Worm (Caenorhabditis elegans) whole organism, L1 larva: ENCODE data around the gene maoc-1.

Source experiments
- C16A3.4 ChIP-seq: fragments of 150-350 bp; optimal IDR thresholded peaks from 2 replicates; lab custom pipeline; 2014; ENCODE audit warnings: missing biosample characterization, missing genetic modification characterization
- C34B4.2 ChIP-seq: sonication (generic microtip); optimal IDR thresholded peaks from 2 replicates; lab custom pipeline; 2017; ENCODE audit warnings: mild to moderate bottlenecking, missing genetic modification characterization, missing compliant biosample characterization
- Y116A8C.19 ChIP-seq: sonication (generic microtip); optimal IDR thresholded peaks from 2 replicates; lab custom pipeline; 2016; ENCODE audit warnings: missing compliant biosample characterization, missing genetic modification characterization, borderline replicate concordance
- aha-1 ChIP-seq: fragments of 150-350 bp; optimal IDR thresholded peaks from 2 replicates; lab custom pipeline; 2014; ENCODE audit warnings: missing biosample characterization, missing genetic modification characterization
- alr-1 ChIP-seq: fragments of 200-800 bp; sonication (Bioruptor generic); optimal IDR thresholded peaks from 2 replicates; lab custom pipeline; 2018; ENCODE audit warnings: borderline replicate concordance, mild to moderate bottlenecking, missing genetic modification characterization, missing compliant biosample characterization
- blmp-1 ChIP-seq: fragments of 150-350 bp; optimal IDR thresholded peaks from 2 replicates; lab custom pipeline; 2014; ENCODE audit warnings: missing biosample characterization, missing genetic modification characterization
- ceh-63 ChIP-seq: fragments of 200-800 bp; sonication (Bioruptor generic); optimal IDR thresholded peaks from 2 replicates; lab custom pipeline; 2018; ENCODE audit warnings: mild to moderate bottlenecking, missing genetic modification characterization, missing compliant biosample characterization
- ceh-8 ChIP-seq: fragments of 200-800 bp; sonication (Bioruptor generic); optimal IDR thresholded peaks from 2 replicates; lab custom pipeline; 2018; ENCODE audit warnings: mild to moderate bottlenecking, missing genetic modification characterization, moderate library complexity, missing compliant biosample characterization
- ceh-82 ChIP-seq, 3 experiments: fragments of 150-350 bp in 1 of 3; sonication (generic microtip) in 2 of 3; optimal IDR thresholded peaks; 2 replicates each; lab custom pipeline; 2014 to 2017; ENCODE audit warnings: missing biosample characterization in 3 of 3, missing genetic modification characterization in 3 of 3
- ceh-88 ChIP-seq: fragments of 200-800 bp; sonication (Bioruptor generic); IDR thresholded peaks from 2 replicates; pipeline ENCODE4 v1.3.6; 2022; ENCODE audit warnings: missing genetic modification characterization, missing compliant biosample characterization
- ceh-90 ChIP-seq: sonication (generic microtip); optimal IDR thresholded peaks from 2 replicates; lab custom pipeline; 2016; ENCODE audit warnings: missing genetic modification characterization, missing compliant biosample characterization
- dpl-1 ChIP-seq, 3 experiments: fragments of 150-350 bp in 2 of 3; sonication (generic microtip) in 1 of 3; optimal IDR thresholded peaks; 2 replicates each; lab custom pipeline; 2014 to 2017; ENCODE audit warnings: missing biosample characterization in 3 of 3, missing genetic modification characterization in 3 of 3, missing genetic modification reagents in 3 of 3
- egl-13 ChIP-seq: sonication (generic microtip); optimal IDR thresholded peaks from 2 replicates; lab custom pipeline; 2016; ENCODE audit warnings: missing genotype, missing genetic modification reagents, missing genetic modification characterization, missing compliant biosample characterization
- elt-3 ChIP-seq, 6 experiments: fragments of 150-350 bp in 1 of 6; sonication (generic microtip); optimal IDR thresholded peaks; 2 replicates each; lab custom pipeline; 2017 to 2018; ENCODE audit warnings: missing biosample characterization in 6 of 6, missing genetic modification characterization in 6 of 6, inconsistent platforms in 1 of 6
- ets-5 ChIP-seq: fragments of 200-800 bp; sonication (Bioruptor generic); IDR thresholded peaks from 2 replicates; pipeline ENCODE4 v1.3.6; 2022; ENCODE audit warnings: missing genetic modification characterization, missing compliant biosample characterization
- fkh-10 ChIP-seq: sonication (generic microtip); optimal IDR thresholded peaks from 2 replicates; lab custom pipeline; 2017; ENCODE audit warnings: missing biosample characterization, missing genetic modification reagents, missing genetic modification characterization
- fkh-4 ChIP-seq: sonication (generic microtip); optimal IDR thresholded peaks from 2 replicates; lab custom pipeline; 2016; ENCODE audit warnings: missing compliant biosample characterization, missing genetic modification characterization, borderline replicate concordance
- fos-1 ChIP-seq: fragments of 150-350 bp; optimal IDR thresholded peaks from 2 replicates; lab custom pipeline; 2014; ENCODE audit warnings: missing biosample characterization, missing genetic modification characterization
- hlh-4 ChIP-seq: sonication (generic microtip); optimal IDR thresholded peaks from 2 replicates; lab custom pipeline; 2016; ENCODE audit warnings: mild to moderate bottlenecking, missing genetic modification characterization, missing compliant biosample characterization
- isw-1 ChIP-seq: fragments of 200-800 bp; sonication (Bioruptor generic); IDR thresholded peaks from 2 replicates; pipeline ENCODE4 v1.3.6; 2022; ENCODE audit warnings: missing genetic modification characterization, missing compliant biosample characterization
- jun-1 ChIP-seq: fragments of 150-350 bp; optimal IDR thresholded peaks from 2 replicates; lab custom pipeline; 2014; ENCODE audit warnings: missing biosample characterization, missing genetic modification reagents, missing genetic modification characterization
- lin-15B ChIP-seq: fragments of 150-350 bp; sonication (generic microtip); optimal IDR thresholded peaks from 3 replicates; lab custom pipeline; 2014; ENCODE audit warnings: missing biosample characterization, missing genetic modification characterization
- lin-35 ChIP-seq, 2 experiments: fragments of 150-350 bp; optimal IDR thresholded peaks; 2 replicates each; lab custom pipeline; 2014; ENCODE audit warnings: missing biosample characterization in 2 of 2, missing genetic modification characterization in 2 of 2, missing genetic modification reagents in 2 of 2
- lir-3 ChIP-seq: sonication (generic microtip); optimal IDR thresholded peaks from 2 replicates; lab custom pipeline; 2016; ENCODE audit warnings: mild to moderate bottlenecking, missing genetic modification characterization, moderate library complexity, missing compliant biosample characterization; ENCODE audit not compliant: poor library complexity
- mab-9 ChIP-seq: fragments of 200-800 bp; sonication (Bioruptor generic); IDR thresholded peaks from 2 replicates; pipeline ENCODE4 v1.3.6; 2022; ENCODE audit warnings: missing genetic modification reagents, missing genetic modification characterization, missing compliant biosample characterization
- mef-2 ChIP-seq: fragments of 150-350 bp; optimal IDR thresholded peaks from 2 replicates; lab custom pipeline; 2014; ENCODE audit warnings: missing biosample characterization, missing genetic modification characterization
- nhr-20 ChIP-seq: sonication (generic microtip); optimal IDR thresholded peaks from 2 replicates; lab custom pipeline; 2016; ENCODE audit warnings: mild to moderate bottlenecking, missing genetic modification characterization, missing compliant biosample characterization
- nhr-28 ChIP-seq: fragments of 150-350 bp; optimal IDR thresholded peaks from 2 replicates; lab custom pipeline; 2014; ENCODE audit warnings: missing biosample characterization, missing genetic modification characterization
- nhr-71 ChIP-seq: sonication (generic microtip); optimal IDR thresholded peaks from 2 replicates; lab custom pipeline; 2016; ENCODE audit warnings: mild to moderate bottlenecking, missing genetic modification characterization, moderate library complexity, missing compliant biosample characterization
- nhr-76 ChIP-seq: sonication (generic microtip); optimal IDR thresholded peaks from 2 replicates; lab custom pipeline; 2017; ENCODE audit warnings: missing biosample characterization, missing genetic modification characterization
- nhr-85 ChIP-seq: sonication (generic microtip); peaks from one replicate; lab custom pipeline; 2016; ENCODE audit warnings: missing genetic modification characterization, inconsistent platforms, missing compliant biosample characterization
- snu-23 ChIP-seq: sonication (generic microtip); optimal IDR thresholded peaks from 2 replicates; lab custom pipeline; 2016; ENCODE audit warnings: missing genetic modification characterization, missing compliant biosample characterization
- sox-4 ChIP-seq: sonication (generic microtip); optimal IDR thresholded peaks from 2 replicates; lab custom pipeline; 2016; ENCODE audit warnings: missing genetic modification characterization, missing compliant biosample characterization
- tlp-1 ChIP-seq: fragments of 150-350 bp; optimal IDR thresholded peaks from 2 replicates; lab custom pipeline; 2014; ENCODE audit warnings: missing biosample characterization, missing genetic modification characterization
- vab-15 ChIP-seq: sonication (generic microtip); optimal IDR thresholded peaks from 2 replicates; lab custom pipeline; 2017; ENCODE audit warnings: missing genotype, mild to moderate bottlenecking, missing genetic modification characterization, missing compliant biosample characterization
- zag-1 ChIP-seq: fragments of 150-350 bp; optimal IDR thresholded peaks from 2 replicates; lab custom pipeline; 2014; ENCODE audit warnings: missing biosample characterization, missing genetic modification characterization
- ztf-4 ChIP-seq: fragments of 150-350 bp; optimal IDR thresholded peaks from 2 replicates; lab custom pipeline; 2014; ENCODE audit warnings: missing biosample characterization, missing genetic modification characterization

maoc-1 gene

ce11 chrII:7186117-7186516 is 10.0 kb upstream of the maoc-1 start:
- TF ChIP-seq nhr-76 (tag; lab: Kevin White, UChicago): no peak
- TF ChIP-seq C16A3.4 (tag; lab: Kevin White, UChicago): no peak
- TF ChIP-seq nhr-85 (tag; lab: Kevin White, UChicago): no peak
- no peak for TF ChIP-seq ceh-82 (tag; optimal IDR thresholded peaks at IDR 0.05; lab: Kevin White, UChicago)
- no peak for TF ChIP-seq fkh-10 (GFP tag; lab: Kevin White, UChicago)
- no peak for TF ChIP-seq vab-15 (tag; lab: Kevin White, UChicago)
- TF ChIP-seq egl-13 (tag; lab: Kevin White, UChicago): no peak
- no peak for TF ChIP-seq nhr-28 (tag; lab: Kevin White, UChicago)
- TF ChIP-seq tlp-1 (tag; lab: Kevin White, UChicago): no peak
- TF ChIP-seq mef-2: no peak
- no peak for TF ChIP-seq fkh-4
- TF ChIP-seq isw-1 (GFP tag; lab: Robert Waterston, UW): no peak
- TF ChIP-seq dpl-1 (GFP tag; optimal IDR thresholded peaks at IDR 0.05; lab: Kevin White, UChicago): no peak
- no peak for TF ChIP-seq lin-15B (tag; lab: Kevin White, UChicago)
- TF ChIP-seq Y116A8C.19 (tag; lab: Kevin White, UChicago): no peak
- no peak for TF ChIP-seq ceh-63 (GFP tag; lab: Kevin White, UChicago)
- no peak for TF ChIP-seq snu-23 (GFP tag; lab: Kevin White, UChicago)
- no peak for TF ChIP-seq alr-1 (tag; lab: Kevin White, UChicago)
- no peak for TF ChIP-seq jun-1
- TF ChIP-seq, all 84 proteins: peak for 0

- peak; percentile 34 for TF ChIP-seq lir-3 (tag; lab: Kevin White, UChicago)
- no peak for TF ChIP-seq aha-1 (tag; lab: Kevin White, UChicago)
These were observed 9.0 kb upstream of the maoc-1 start, which contains the start of gene C27H5.6 for ce11 chrII:7187110-7187509. TSS of gene C27H5.6 (minus strand) at chrII:7187210.

ce11 chrII:7189120-7189519 is 7.0 kb upstream of the maoc-1 start, which contains the start of gene E04F6.4:
TSS of gene E04F6.4 (plus strand) at chrII:7189420.
- TF ChIP-seq isw-1 (GFP tag; lab: Robert Waterston, UW) (no peak), fos-1 (tag; lab: Kevin White, UChicago) (no peak), sox-4 (no peak), fkh-4 (no peak), blmp-1 (tag; lab: Kevin White, UChicago) (no peak), ztf-4 (tag; lab: Kevin White, UChicago) (no peak), elt-3 (tag; optimal IDR thresholded peaks at IDR 0.05; lab: Kevin White, UChicago) (no peak), hlh-4 (no peak), vab-15 (tag; lab: Kevin White, UChicago) (no peak), lin-35 (GFP tag; optimal IDR thresholded peaks at IDR 0.05; lab: Kevin White, UChicago) (no peak), jun-1 (no peak), fkh-10 (GFP tag; lab: Kevin White, UChicago) (no peak), mab-9 (GFP tag; lab: Robert Waterston, UW) (no peak), ceh-88 (GFP tag; lab: Robert Waterston, UW) (no peak), ceh-90 (tag; lab: Kevin White, UChicago) (no peak), C34B4.2 (tag; lab: Kevin White, UChicago) (no peak), egl-13 (tag; lab: Kevin White, UChicago) (no peak), zag-1 (tag; lab: Kevin White, UChicago) (no peak), ets-5 (GFP tag; lab: Robert Waterston, UW) (no peak), nhr-71 (tag; lab: Kevin White, UChicago) (no peak)

DNA sequence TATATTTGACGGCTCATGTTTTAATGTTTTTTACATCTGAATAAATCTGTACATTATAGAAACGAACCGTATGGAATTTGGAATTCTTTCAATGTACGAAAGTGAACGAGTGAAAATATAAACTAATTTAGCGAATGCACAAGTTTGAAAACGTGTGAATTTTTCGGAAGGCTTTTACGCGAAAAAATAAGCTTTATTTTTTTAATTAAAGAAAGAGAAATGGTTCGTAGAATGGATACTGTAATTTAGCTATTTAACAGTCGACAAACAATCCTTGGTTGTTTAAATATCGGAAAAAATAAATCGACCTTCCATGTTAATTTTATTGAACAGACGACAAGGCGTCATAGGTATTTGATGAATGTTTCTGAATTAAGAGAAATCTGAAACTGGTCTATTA is 535 bp upstream of the maoc-1 start, which contains the start of gene acdh-12:
Gene acdh-12 (minus strand): TSS at position 101 of the 400 bp plus-strand sequence.
- TF ChIP-seq ceh-8 (GFP tag; lab: Kevin White, UChicago) (no peak), fos-1 (tag; lab: Kevin White, UChicago) (no peak), nhr-20 (tag; lab: Kevin White, UChicago) (no peak)
